Worm (Caenorhabditis elegans): ENCODE measurements around the gene srbc-77.

ce11 chrV:15924307-15924706 lies 5.7 kb upstream of the srbc-77 start, which contains the start of gene nhr-108:
- TF ChIP-seq nhr-77 (tag; optimal IDR thresholded peaks at IDR 0.05) = peak; percentile 68
- no peak for TF ChIP-seq ama-1 (optimal IDR thresholded peaks at IDR 0.05)
- TF ChIP-seq ceh-44 (GFP tag; IDR thresholded peaks at IDR 0.05) = no peak
